Fruit fly (Drosophila melanogaster) whole organism, embryonic: ENCODE results near the gene CG15741.
A peak's percentile ranks its signal among the peaks of the same experiment; 100 is the strongest.

Experiments used
- CG1024 ChIP-seq: fragments of 200-800 bp; sonication (Bioruptor generic); IDR thresholded peaks from 2 replicates; pipeline ENCODE4 v1.3.6; 2022; ENCODE audit warnings: missing biosample characterization, missing genetic modification characterization
- CG12942 ChIP-seq: fragments of 200-800 bp; sonication (Bioruptor generic); optimal IDR thresholded peaks from 3 replicates; lab custom pipeline; 2016; ENCODE audit warnings: missing biosample characterization, missing genetic modification characterization
- CG13894 ChIP-seq: fragments of 200-800 bp; sonication (Bioruptor generic); optimal IDR thresholded peaks from 3 replicates; lab custom pipeline; 2018; ENCODE audit warnings: missing biosample characterization, mild to moderate bottlenecking, missing genetic modification characterization, moderate library complexity
- CG1603 ChIP-seq: fragments of 200-800 bp; sonication (Bioruptor generic); optimal IDR thresholded peaks from 2 replicates; lab custom pipeline; 2019; ENCODE audit warnings: missing biosample characterization, mild to moderate bottlenecking, missing genetic modification characterization, moderate library complexity
- CG2875 ChIP-seq: fragments of 200-800 bp; sonication (Bioruptor generic); optimal IDR thresholded peaks from 2 replicates; lab custom pipeline; 2017; ENCODE audit warnings: missing biosample characterization, mild to moderate bottlenecking, missing genetic modification characterization, missing genetic modification reagents
- CG2889 ChIP-seq: fragments of 200-800 bp; sonication (Bioruptor generic); IDR thresholded peaks from 3 replicates; pipeline ENCODE4 v1.3.6; 2022; ENCODE audit warnings: missing biosample characterization, missing genetic modification characterization
- CG32767 ChIP-seq: fragments of 200-800 bp; sonication (Bioruptor generic); IDR thresholded peaks from 2 replicates; pipeline ENCODE4 v1.3.6; 2022; ENCODE audit warnings: missing biosample characterization, missing genetic modification characterization
- CG3281 ChIP-seq: fragments of 200-800 bp; sonication (Bioruptor generic); optimal IDR thresholded peaks from 3 replicates; lab custom pipeline; 2017; ENCODE audit warnings: missing biosample characterization, mild to moderate bottlenecking, missing genetic modification characterization
- CG4424 ChIP-seq: fragments of 200-800 bp; sonication (Bioruptor generic); optimal IDR thresholded peaks from 3 replicates; lab custom pipeline; 2016; ENCODE audit warnings: missing biosample characterization, missing genetic modification characterization
- CG6791 ChIP-seq: fragments of 200-800 bp; sonication (Bioruptor generic); IDR thresholded peaks from 3 replicates; pipeline ENCODE4 v1.3.6; 2022; ENCODE audit warnings: missing biosample characterization, missing genetic modification characterization; ENCODE audit not compliant: partially characterized antibody
- CG7271 ChIP-seq: fragments of 200-800 bp; sonication (Bioruptor generic); optimal IDR thresholded peaks from 2 replicates; lab custom pipeline; 2018; ENCODE audit warnings: missing biosample characterization, mild to moderate bottlenecking, missing genetic modification characterization, moderate library complexity
- CG7839 ChIP-seq: fragments of 200-800 bp; sonication (Bioruptor generic); optimal IDR thresholded peaks from 3 replicates; lab custom pipeline; 2018; ENCODE audit warnings: missing biosample characterization, mild to moderate bottlenecking, missing genetic modification characterization, moderate library complexity
- CG8924 ChIP-seq: fragments of 200-800 bp; optimal IDR thresholded peaks from 3 replicates; lab custom pipeline; 2019; ENCODE audit warnings: missing biosample characterization, mild to moderate bottlenecking, missing genetic modification characterization, moderate library complexity
- CG9797 ChIP-seq: fragments of 200-800 bp; sonication (Bioruptor generic); optimal IDR thresholded peaks from 3 replicates; lab custom pipeline; 2018; ENCODE audit warnings: missing biosample characterization, mild to moderate bottlenecking, missing genetic modification characterization
- CG9932 ChIP-seq: fragments of 200-800 bp; sonication (Bioruptor generic); IDR thresholded peaks from 2 replicates; pipeline ENCODE4 v1.3.6; 2022; ENCODE audit warnings: missing biosample characterization, missing genetic modification characterization
- CkIIα-i1 ChIP-seq: fragments of 200-800 bp; sonication (Bioruptor generic); IDR thresholded peaks from 2 replicates; pipeline ENCODE4 v1.3.6; 2022; ENCODE audit warnings: missing biosample characterization, missing genetic modification characterization
- CrebB ChIP-seq: fragments of 200-800 bp; sonication (Bioruptor generic); optimal IDR thresholded peaks from 3 replicates; lab custom pipeline; 2018; ENCODE audit warnings: missing biosample characterization, mild to moderate bottlenecking, missing genetic modification characterization
- D19A ChIP-seq: fragments of 200-800 bp; optimal IDR thresholded peaks from 3 replicates; lab custom pipeline; 2019; ENCODE audit warnings: missing biosample characterization, mild to moderate bottlenecking, missing genetic modification characterization, moderate library complexity
- D19B ChIP-seq: fragments of 200-800 bp; sonication (Bioruptor generic); optimal IDR thresholded peaks from 2 replicates; lab custom pipeline; 2017; ENCODE audit warnings: missing biosample characterization, mild to moderate bottlenecking, missing genetic modification characterization
- Dip3 ChIP-seq: fragments of 200-800 bp; sonication (Bioruptor generic); optimal IDR thresholded peaks from 3 replicates; lab custom pipeline; 2016; ENCODE audit warnings: missing biosample characterization, missing genetic modification characterization
- Dll ChIP-seq: fragments of 200-800 bp; sonication (Bioruptor generic); IDR thresholded peaks from 4 replicates; pipeline ENCODE4 v1.3.6; 2022; ENCODE audit warnings: missing biosample characterization, missing genetic modification characterization; ENCODE audit not compliant: partially characterized antibody
- Ets65A ChIP-seq: fragments of 200-800 bp; sonication (Bioruptor generic); peaks from one replicate; lab custom pipeline; 2016; ENCODE audit warnings: missing biosample characterization, missing genetic modification characterization
- Fer1 ChIP-seq: fragments of 200-800 bp; sonication (Bioruptor generic); optimal IDR thresholded peaks from 2 replicates; lab custom pipeline; 2017; ENCODE audit warnings: missing biosample characterization, mild to moderate bottlenecking, missing genetic modification characterization
- Fer3 ChIP-seq: fragments of 200-800 bp; sonication (Bioruptor generic); optimal IDR thresholded peaks from 2 replicates; lab custom pipeline; 2018; ENCODE audit warnings: missing biosample characterization, mild to moderate bottlenecking, missing genetic modification characterization, moderate library complexity
- HmgD ChIP-seq: fragments of 200-800 bp; sonication (Bioruptor generic); optimal IDR thresholded peaks from 3 replicates; lab custom pipeline; 2016; ENCODE audit warnings: missing biosample characterization, missing genetic modification characterization
- Hmr ChIP-seq: fragments of 200-800 bp; sonication (Bioruptor generic); optimal IDR thresholded peaks from 3 replicates; lab custom pipeline; 2017; ENCODE audit warnings: mild to moderate bottlenecking, missing biosample characterization, missing genetic modification reagents, missing genetic modification characterization
- Hr78 ChIP-seq, 2 experiments: fragments of 200-800 bp in 1 of 2; fragments of >200 bp in 1 of 2; sonication (Bioruptor generic) in 1 of 2; optimal IDR thresholded peaks; 2 replicates each; lab custom pipeline; 2017 to 2019; ENCODE audit warnings: missing biosample characterization in 2 of 2, missing genetic modification characterization in 2 of 2, mild to moderate bottlenecking in 1 of 2, moderate library complexity in 1 of 2
- MBD-R2 ChIP-seq: fragments of 200-800 bp; sonication (Bioruptor generic); IDR thresholded peaks from 2 replicates; pipeline ENCODE4 v1.3.6; 2022; ENCODE audit warnings: missing biosample characterization, missing genetic modification characterization
- Meics ChIP-seq: fragments of 200-800 bp; sonication (Bioruptor generic); optimal IDR thresholded peaks from 2 replicates; lab custom pipeline; 2017; ENCODE audit warnings: missing biosample characterization, mild to moderate bottlenecking, missing genetic modification characterization
- Opbp ChIP-seq: fragments of 200-800 bp; sonication (Bioruptor generic); IDR thresholded peaks from 3 replicates; pipeline ENCODE4 v1.3.6; 2022; ENCODE audit warnings: missing biosample characterization, missing genetic modification characterization; ENCODE audit not compliant: partially characterized antibody
- Sry-δ ChIP-seq: fragments of 200-800 bp; sonication (Bioruptor generic); optimal IDR thresholded peaks from 2 replicates; lab custom pipeline; 2016; ENCODE audit warnings: missing biosample characterization, missing genetic modification characterization
- Vsx1 ChIP-seq: fragments of 200-800 bp; sonication (Bioruptor generic); optimal IDR thresholded peaks from 2 replicates; lab custom pipeline; 2017; ENCODE audit warnings: missing biosample characterization, mild to moderate bottlenecking, missing genetic modification characterization, missing genetic modification reagents
- Xrp1 ChIP-seq: fragments of 200-800 bp; sonication (Bioruptor generic); IDR thresholded peaks from 2 replicates; pipeline ENCODE4 v1.3.6; 2022; ENCODE audit warnings: missing biosample characterization, missing genetic modification characterization
- abd-A ChIP-seq: fragments of 200-800 bp; sonication (Bioruptor generic); optimal IDR thresholded peaks from 3 replicates; lab custom pipeline; 2019; ENCODE audit warnings: missing biosample characterization, mild to moderate bottlenecking, missing genetic modification characterization, moderate library complexity
- ara ChIP-seq: fragments of 200-800 bp; sonication (Bioruptor generic); IDR thresholded peaks from 2 replicates; pipeline ENCODE4 v1.3.6; 2022; ENCODE audit warnings: missing biosample characterization, missing genetic modification characterization
- ash1 ChIP-seq: fragments of 200-800 bp; sonication (Bioruptor generic); optimal IDR thresholded peaks from 2 replicates; lab custom pipeline; 2018; ENCODE audit warnings: missing biosample characterization, mild to moderate bottlenecking, missing genetic modification characterization
- az2 ChIP-seq: fragments of 200-800 bp; sonication (Bioruptor generic); optimal IDR thresholded peaks from 3 replicates; lab custom pipeline; 2016; ENCODE audit warnings: missing biosample characterization, missing genetic modification characterization
- caup ChIP-seq: fragments of 200-800 bp; sonication (Bioruptor generic); optimal IDR thresholded peaks from 3 replicates; lab custom pipeline; 2017; ENCODE audit warnings: missing biosample characterization, mild to moderate bottlenecking, missing genetic modification characterization, moderate library complexity; ENCODE audit not compliant: severe bottlenecking
- chm ChIP-seq: fragments of 200-800 bp; sonication (Bioruptor generic); IDR thresholded peaks from 2 replicates; pipeline ENCODE4 v1.3.6; 2022; ENCODE audit warnings: missing biosample characterization, missing genetic modification characterization
- dan ChIP-seq: fragments of 200-800 bp; sonication (Bioruptor generic); IDR thresholded peaks from 2 replicates; pipeline ENCODE4 v1.3.6; 2022; ENCODE audit warnings: missing biosample characterization, missing genetic modification characterization
- disco-r ChIP-seq: fragments of 200-800 bp; sonication (Bioruptor generic); optimal IDR thresholded peaks from 2 replicates; lab custom pipeline; 2016; ENCODE audit warnings: missing biosample characterization, missing genetic modification characterization
- eve ChIP-seq, 2 experiments: fragments of >200 bp; optimal IDR thresholded peaks; 2 replicates each; lab custom pipeline; 2017; ENCODE audit warnings: missing biosample characterization in 2 of 2, missing genetic modification characterization in 2 of 2
- gro ChIP-seq: fragments of 200-800 bp; sonication (Bioruptor generic); optimal IDR thresholded peaks from 2 replicates; lab custom pipeline; 2016; ENCODE audit warnings: missing biosample characterization, missing genetic modification characterization
- lilli ChIP-seq: fragments of 200-800 bp; sonication (Bioruptor generic); optimal IDR thresholded peaks from 3 replicates; lab custom pipeline; 2016; ENCODE audit warnings: missing biosample characterization, missing genetic modification characterization
- nerfin-1 ChIP-seq: fragments of 200-800 bp; sonication (Bioruptor generic); optimal IDR thresholded peaks from 3 replicates; lab custom pipeline; 2019; ENCODE audit warnings: missing biosample characterization, mild to moderate bottlenecking, missing genetic modification characterization, moderate library complexity
- nom ChIP-seq: fragments of 200-800 bp; sonication (Bioruptor generic); optimal IDR thresholded peaks from 2 replicates; lab custom pipeline; 2017; ENCODE audit warnings: missing biosample characterization, missing genetic modification characterization, mild to moderate bottlenecking, moderate library complexity, missing genetic modification reagents
- onecut ChIP-seq: fragments of 200-800 bp; sonication (Bioruptor generic); IDR thresholded peaks from 2 replicates; pipeline ENCODE4 v1.3.6; 2022; ENCODE audit warnings: missing biosample characterization, missing genetic modification characterization
- pho ChIP-seq: fragments of 200-800 bp; sonication (Bioruptor generic); optimal IDR thresholded peaks from 2 replicates; lab custom pipeline; 2016; ENCODE audit warnings: missing biosample characterization, missing genetic modification characterization
- pzg ChIP-seq: fragments of 200-800 bp; sonication (Bioruptor generic); optimal IDR thresholded peaks from 3 replicates; lab custom pipeline; 2018; ENCODE audit warnings: missing biosample characterization, mild to moderate bottlenecking, missing genetic modification characterization, moderate library complexity
- wdn ChIP-seq: fragments of 200-800 bp; sonication (Bioruptor generic); IDR thresholded peaks from 2 replicates; pipeline ENCODE4 v1.3.6; 2022; ENCODE audit warnings: missing biosample characterization, missing genetic modification characterization

CG15741 gene

DNA sequence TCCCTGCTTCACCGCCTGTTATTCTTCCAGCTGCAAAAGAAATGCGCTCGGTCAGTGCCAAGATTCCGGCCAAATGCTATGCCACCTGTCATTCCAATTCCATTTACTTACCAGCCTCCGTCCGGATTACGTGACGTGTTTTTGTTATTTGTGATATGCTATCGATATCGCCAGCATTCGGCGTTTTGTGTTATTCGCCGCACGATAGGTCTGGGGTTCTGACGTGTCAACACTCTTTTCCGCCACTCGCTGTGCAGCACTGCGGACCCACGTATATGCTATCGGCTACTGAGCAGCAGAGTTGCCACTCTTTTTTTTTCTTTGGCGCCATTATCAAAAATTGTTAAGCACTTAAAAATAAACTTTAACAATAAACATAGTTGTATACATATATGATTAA is 14.5 kb upstream of the CG15741 start, which contains the start of gene p24-1 (continued):
- TF ChIP-seq D19A (tag; lab: Kevin White, UChicago) (no peak), CG9797 (peak; percentile 53), CG2889 (GFP tag; lab: Robert Waterston, UW) (no peak), ara (GFP tag; lab: Robert Waterston, UW) (no peak), caup (GFP tag; lab: Kevin White, UChicago) (peak; percentile 63), CG6791 (GFP tag; lab: Robert Waterston, UW) (peak; percentile 88), Hmr (peak; percentile 50), Dip3 (peak; percentile 42), pho (GFP tag; lab: Kevin White, UChicago) (peak; percentile 47), az2 (peak; percentile 9), CG7271 (no peak), ash1 (no peak), gro (GFP tag; lab: Kevin White, UChicago) (peak; percentile 50), Fer1 (GFP tag; lab: Kevin White, UChicago) (peak; percentile 53), CG1603 (tag; lab: Kevin White, UChicago) (peak; percentile 79), Dll (GFP tag; lab: Robert Waterston, UW) (peak; percentile 83), Sry-δ (GFP tag; lab: Kevin White, UChicago) (peak; percentile 87), CG8924 (tag; lab: Kevin White, UChicago) (no peak), abd-A (tag; lab: Kevin White, UChicago) (no peak), HmgD (GFP tag; lab: Kevin White, UChicago) (peak; percentile 54), CG7839 (tag; lab: Kevin White, UChicago) (peak; percentile 25), CG12942 (peak; percentile 40), pzg (GFP tag; lab: Kevin White, UChicago) (peak; percentile 94), wdn (0 out of 2 replicates have a peak, but pooled peaks have one; percentile 32), dan (GFP tag; lab: Robert Waterston, UW) (no peak), CG4424 (peak; percentile 15), CkIIα-i1 (GFP tag; lab: Robert Waterston, UW) (no peak), CG9932 (GFP tag; lab: Robert Waterston, UW) (peak; percentile 88), eve (GFP tag; optimal IDR thresholded peaks at IDR 0.05; lab: Kevin White, UChicago) (no peak), CG2875 (GFP tag; lab: Kevin White, UChicago) (no peak), CG13894 (tag; lab: Kevin White, UChicago) (peak; percentile 71), Hr78 (GFP tag; optimal IDR thresholded peaks at IDR 0.05; lab: Kevin White, UChicago) (no peak), Ets65A (peak; percentile 96), nerfin-1 (tag; lab: Kevin White, UChicago) (peak; percentile 4), onecut (peak; percentile 31; the same call in 1 of the 2 replicates), Xrp1 (GFP tag; lab: Robert Waterston, UW) (peak; percentile 35; the same call in 1 of the 2 replicates), Meics (GFP tag; lab: Kevin White, UChicago) (peak; percentile 34), Fer3 (peak; percentile 12), MBD-R2 (GFP tag; lab: Robert Waterston, UW) (peak; percentile 81), lilli (GFP tag; lab: Kevin White, UChicago) (peak; percentile 67), CG32767 (no peak), Vsx1 (GFP tag; lab: Kevin White, UChicago) (no peak), D19B (GFP tag; lab: Kevin White, UChicago) (no peak), disco-r (GFP tag; lab: Kevin White, UChicago) (peak; percentile 11), CG1024 (no peak), chm (GFP tag; lab: Robert Waterston, UW) (0 out of 2 replicates have a peak, but pooled peaks have one; percentile 44), nom (peak; percentile 18), Opbp (GFP tag; lab: Robert Waterston, UW) (peak; percentile 92), CrebB (tag; lab: Kevin White, UChicago) (peak; percentile 7), CG3281 (GFP tag; lab: Kevin White, UChicago) (peak; percentile 22)
